Worm (Caenorhabditis elegans) whole organism, L4 larva: ENCODE measurements around the gene unc-41.

Experiments used
- F44E2.7 ChIP-seq: fragments of 200-800 bp; sonication (Bioruptor generic); IDR thresholded peaks from 2 replicates; pipeline ENCODE4 v2.1.2; 2022; ENCODE audit warnings: missing genetic modification characterization, missing compliant biosample characterization
- F49E8.2 ChIP-seq: sonication (generic microtip); optimal IDR thresholded peaks from 2 replicates; lab custom pipeline; 2016; ENCODE audit warnings: missing compliant biosample characterization, mild to moderate bottlenecking, missing genetic modification characterization, borderline replicate concordance
- R02D3.7 ChIP-seq: fragments of 150-350 bp; sonication (generic microtip); optimal IDR thresholded peaks from 3 replicates; lab custom pipeline; 2014; ENCODE audit warnings: missing biosample characterization, missing genetic modification characterization
- Y105C5A.15 ChIP-seq: fragments of 200-800 bp; sonication (Bioruptor generic); IDR thresholded peaks from 2 replicates; pipeline ENCODE4 v1.3.6; 2022; ENCODE audit warnings: missing genetic modification characterization, missing compliant biosample characterization
- ZK546.5 ChIP-seq, 2 experiments: sonication (generic microtip); optimal IDR thresholded peaks; 2 replicates each; lab custom pipeline; 2017; ENCODE audit warnings: missing biosample characterization in 2 of 2, missing genetic modification characterization in 2 of 2
- aha-1 ChIP-seq: fragments of 150-350 bp; peaks from one replicate; lab custom pipeline; 2014; ENCODE audit warnings: missing biosample characterization, missing genetic modification characterization
- ama-1 ChIP-seq: fragments of 150-350 bp; optimal IDR thresholded peaks from 2 replicates; lab custom pipeline; 2014; ENCODE audit warnings: inconsistent platforms, mixed read lengths
- ceh-32 ChIP-seq: sonication (generic microtip); optimal IDR thresholded peaks from 2 replicates; lab custom pipeline; 2016; ENCODE audit warnings: mild to moderate bottlenecking, missing genetic modification characterization, missing compliant biosample characterization; ENCODE audit not compliant: poor library complexity
- ceh-62 ChIP-seq: sonication (generic microtip); optimal IDR thresholded peaks from 2 replicates; lab custom pipeline; 2017; ENCODE audit warnings: missing biosample characterization, missing genetic modification characterization
- ceh-82 ChIP-seq: sonication (generic microtip); optimal IDR thresholded peaks from 2 replicates; lab custom pipeline; 2017; ENCODE audit warnings: missing biosample characterization, missing genetic modification characterization
- daf-19 ChIP-seq: fragments of 200-800 bp; sonication (Bioruptor generic); conservative IDR thresholded peaks from 2 replicates; pipeline ENCODE4 v1.3.6; 2022; ENCODE audit warnings: missing genetic modification characterization, missing compliant biosample characterization
- dmd-6 ChIP-seq: fragments of 200-800 bp; sonication (Bioruptor generic); IDR thresholded peaks from 2 replicates; pipeline ENCODE4 v1.3.6; 2022; ENCODE audit warnings: missing genetic modification reagents, missing genetic modification characterization, missing compliant biosample characterization
- duxl-1 ChIP-seq: sonication (generic microtip); optimal IDR thresholded peaks from 2 replicates; lab custom pipeline; 2016; ENCODE audit warnings: mild to moderate bottlenecking, missing genetic modification characterization, moderate library complexity, missing compliant biosample characterization; ENCODE audit not compliant: poor library complexity
- dve-1 ChIP-seq: sonication (generic microtip); optimal IDR thresholded peaks from 2 replicates; lab custom pipeline; 2017; ENCODE audit warnings: antibody characterized with exemption, mild to moderate bottlenecking, missing genetic modification characterization, missing compliant biosample characterization; ENCODE audit not compliant: insufficient read depth
- egl-43 ChIP-seq: fragments of 200-800 bp; sonication (Bioruptor generic); IDR thresholded peaks from 2 replicates; pipeline ENCODE4 v1.3.6; 2022; ENCODE audit warnings: missing genetic modification reagents, missing genetic modification characterization, missing compliant biosample characterization
- hlh-11 ChIP-seq: fragments of 200-800 bp; sonication (Bioruptor generic); optimal IDR thresholded peaks from 2 replicates; lab custom pipeline; 2018; ENCODE audit warnings: mild to moderate bottlenecking, missing genetic modification characterization, missing compliant biosample characterization
- hmg-1.1 ChIP-seq: fragments of 200-800 bp; sonication (Bioruptor generic); IDR thresholded peaks from 2 replicates; pipeline ENCODE4 v1.3.6; 2022; ENCODE audit warnings: missing genetic modification reagents, missing genetic modification characterization, missing compliant biosample characterization
- lin-38 ChIP-seq: fragments of 200-800 bp; sonication (Bioruptor generic); IDR thresholded peaks from 2 replicates; pipeline ENCODE4 v1.3.6; 2022; ENCODE audit warnings: missing genetic modification reagents, missing genetic modification characterization, missing compliant biosample characterization
- lir-3 ChIP-seq: sonication (generic microtip); optimal IDR thresholded peaks from 2 replicates; lab custom pipeline; 2016; ENCODE audit warnings: mild to moderate bottlenecking, missing genetic modification characterization, missing compliant biosample characterization
- mxl-2 ChIP-seq: fragments of 200-800 bp; sonication (Bioruptor generic); conservative IDR thresholded peaks from 2 replicates; pipeline ENCODE4 v1.3.6; 2022; ENCODE audit warnings: missing genetic modification reagents, missing genetic modification characterization, missing compliant biosample characterization
- nhr-11 ChIP-seq: fragments of 150-350 bp; optimal IDR thresholded peaks from 2 replicates; lab custom pipeline; 2014; ENCODE audit warnings: missing biosample characterization, missing genetic modification characterization
- nhr-111 ChIP-seq: fragments of 200-800 bp; sonication (Bioruptor generic); optimal IDR thresholded peaks from 2 replicates; lab custom pipeline; 2018; ENCODE audit warnings: mild to moderate bottlenecking, missing genetic modification characterization, missing compliant biosample characterization
- nhr-237 ChIP-seq: sonication (generic microtip); optimal IDR thresholded peaks from 2 replicates; lab custom pipeline; 2017; ENCODE audit warnings: missing biosample characterization, missing genetic modification characterization
- nhr-41 ChIP-seq: fragments of 200-800 bp; sonication (Bioruptor generic); IDR thresholded peaks from 2 replicates; pipeline ENCODE4 v1.3.6; 2022; ENCODE audit warnings: missing genetic modification reagents, missing genetic modification characterization, missing compliant biosample characterization
- nhr-76 ChIP-seq: fragments of 150-350 bp; optimal IDR thresholded peaks from 2 replicates; lab custom pipeline; 2014; ENCODE audit warnings: missing biosample characterization, missing genetic modification characterization
- pqm-1 ChIP-seq: sonication (generic microtip); optimal IDR thresholded peaks from 2 replicates; lab custom pipeline; 2017; ENCODE audit warnings: missing biosample characterization, missing genetic modification characterization
- rbr-2 ChIP-seq: sonication (generic microtip); optimal IDR thresholded peaks from 2 replicates; lab custom pipeline; 2016; ENCODE audit warnings: missing genotype, missing genetic modification characterization, missing compliant biosample characterization
- saeg-2 ChIP-seq: fragments of 200-800 bp; sonication (Bioruptor generic); IDR thresholded peaks from 2 replicates; pipeline ENCODE4 v1.3.6; 2022; ENCODE audit warnings: missing genetic modification reagents, missing genetic modification characterization, missing compliant biosample characterization
- sdz-12 ChIP-seq: fragments of 200-800 bp; sonication (Bioruptor generic); optimal IDR thresholded peaks from 2 replicates; lab custom pipeline; 2018; ENCODE audit warnings: mild to moderate bottlenecking, missing genetic modification characterization, missing compliant biosample characterization
- tra-1 ChIP-seq: fragments of 200-800 bp; sonication (Bioruptor generic); IDR thresholded peaks from 2 replicates; pipeline ENCODE4 v1.3.6; 2022; ENCODE audit warnings: missing genetic modification reagents, missing genetic modification characterization, missing compliant biosample characterization
- unc-62 ChIP-seq, 3 experiments: fragments of 150-350 bp in 1 of 3; sonication (generic microtip); optimal IDR thresholded peaks in 2 of 3; peaks in 1 of 3; 1 replicate in 1 of 3; 2 replicates in 2 of 3; lab custom pipeline; 2014 to 2017; ENCODE audit warnings: missing biosample characterization in 3 of 3, missing genetic modification characterization in 3 of 3, missing genetic modification reagents in 3 of 3, missing genotype in 1 of 3
- vab-7 ChIP-seq: fragments of 200-800 bp; sonication (Bioruptor generic); IDR thresholded peaks from 2 replicates; pipeline ENCODE4 v1.3.6; 2022; ENCODE audit warnings: missing genetic modification reagents, missing genetic modification characterization, missing compliant biosample characterization
- zfp-3 ChIP-seq: fragments of 200-800 bp; sonication (Bioruptor generic); conservative IDR thresholded peaks from 2 replicates; pipeline ENCODE4 v1.3.6; 2022; ENCODE audit warnings: missing genetic modification reagents, missing genetic modification characterization, missing compliant biosample characterization
- zip-2 ChIP-seq: fragments of 150-350 bp; optimal IDR thresholded peaks from 2 replicates; lab custom pipeline; 2014; ENCODE audit warnings: missing biosample characterization, missing genetic modification characterization
- ztf-11 ChIP-seq: fragments of 150-350 bp; optimal IDR thresholded peaks from 2 replicates; lab custom pipeline; 2014; ENCODE audit warnings: missing biosample characterization, missing genetic modification characterization

Gene unc-41

DNA sequence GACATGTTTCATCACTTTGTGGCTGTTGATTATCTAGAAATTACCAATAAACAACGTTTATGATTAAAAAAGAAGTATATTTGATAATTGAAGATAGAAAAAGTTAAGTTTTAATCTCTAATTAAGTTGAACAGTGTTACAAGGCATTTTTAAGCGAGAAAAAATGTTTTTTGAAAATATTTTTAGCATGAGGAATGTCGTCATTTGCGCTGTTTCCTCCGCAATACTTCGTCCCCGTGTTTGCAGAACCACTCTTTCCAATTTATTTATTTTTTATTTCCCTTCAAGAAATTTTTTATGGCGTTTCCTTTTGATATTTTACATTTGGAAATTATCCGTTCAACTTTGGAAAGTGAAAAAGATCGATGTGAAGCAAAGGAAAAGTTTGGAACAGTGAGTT, 15.6 kb upstream of the unc-41 start, which contains the start of the genes rde-1 and trpp-6:
TSS of gene rde-1 (minus strand) at position 33 of the 400 bp plus-strand sequence.
TSS of gene trpp-6 (plus strand) at position 286 of the 400 bp plus-strand sequence.
- no peak for TF ChIP-seq Y105C5A.15 (GFP tag; lab: Robert Waterston, UW)
- no peak for TF ChIP-seq tra-1 (GFP tag; lab: Robert Waterston, UW)
- no peak for TF ChIP-seq zip-2 (tag; lab: Kevin White, UChicago)
- TF ChIP-seq egl-43 (GFP tag; lab: Robert Waterston, UW) = no peak
- TF ChIP-seq aha-1 (tag; lab: Kevin White, UChicago) = peak; percentile 70
- TF ChIP-seq dmd-6 = no peak

DNA sequence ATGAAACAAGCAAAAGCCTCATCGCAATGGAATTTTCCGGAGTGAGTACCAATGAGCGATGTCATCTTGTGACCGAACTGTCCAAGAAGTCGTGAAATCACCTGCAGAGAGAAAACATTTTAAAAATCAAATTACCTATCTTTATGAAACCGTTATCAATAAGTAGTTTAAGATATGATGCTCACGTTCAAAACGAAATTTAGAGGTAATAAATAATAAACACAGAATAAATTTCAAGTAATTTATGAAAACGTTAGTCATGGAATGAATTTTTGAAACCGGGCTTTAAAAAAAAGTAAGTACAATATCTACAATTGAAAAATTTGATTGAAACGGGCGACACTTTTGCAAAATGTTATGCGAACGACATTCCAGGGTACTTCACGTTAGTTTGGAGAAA, 11.7 kb upstream of the unc-41 start, which contains the start of gene C27H6.8:
TSS of gene C27H6.8 (minus strand) at position 101 of the 400 bp plus-strand sequence.
- TF ChIP-seq saeg-2 (GFP tag; lab: Robert Waterston, UW) (no peak), sdz-12 (GFP tag; lab: Kevin White, UChicago) (no peak), ama-1 (lab: Kevin White, UChicago) (no peak), ZK546.5 (tag; optimal IDR thresholded peaks at IDR 0.05; lab: Kevin White, UChicago) (no peak), dve-1 (tag; lab: Kevin White, UChicago) (no peak), ceh-32 (tag; lab: Kevin White, UChicago) (no peak), hmg-1.1 (GFP tag; lab: Robert Waterston, UW) (no peak), nhr-237 (tag; lab: Kevin White, UChicago) (no peak), ceh-62 (tag; lab: Kevin White, UChicago) (no peak), nhr-41 (GFP tag; lab: Robert Waterston, UW) (no peak)
- TF ChIP-seq, all 104 proteins: peak for 0

DNA sequence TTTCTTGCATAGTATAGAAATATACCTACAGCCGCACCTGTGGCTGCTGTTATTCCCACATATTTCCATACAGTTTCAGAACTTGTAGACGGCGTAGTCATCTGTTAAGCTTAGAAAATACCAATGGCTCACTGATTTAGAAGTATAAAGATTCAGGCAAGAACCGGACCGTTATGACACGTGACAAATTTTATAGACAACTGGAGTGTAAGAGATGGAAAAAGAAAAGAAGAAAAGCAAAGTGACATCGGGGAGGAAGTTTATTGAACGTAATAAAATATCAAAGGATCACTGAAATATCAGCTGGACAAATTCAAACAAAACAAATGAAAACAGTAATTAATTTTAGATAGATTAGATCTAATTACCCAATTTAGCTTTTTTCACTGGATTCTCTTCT, 10.1 kb upstream of the unc-41 start, which contains the start of gene rmd-2:
TSS of gene rmd-2 (minus strand) at position 101 of the 400 bp plus-strand sequence.
- peak; percentile 28 for TF ChIP-seq hlh-11
- TF ChIP-seq nhr-237 (tag; lab: Kevin White, UChicago) = no peak
- TF ChIP-seq vab-7 (GFP tag; lab: Robert Waterston, UW) = no peak
- TF ChIP-seq, all 104 proteins: peak for 1

DNA sequence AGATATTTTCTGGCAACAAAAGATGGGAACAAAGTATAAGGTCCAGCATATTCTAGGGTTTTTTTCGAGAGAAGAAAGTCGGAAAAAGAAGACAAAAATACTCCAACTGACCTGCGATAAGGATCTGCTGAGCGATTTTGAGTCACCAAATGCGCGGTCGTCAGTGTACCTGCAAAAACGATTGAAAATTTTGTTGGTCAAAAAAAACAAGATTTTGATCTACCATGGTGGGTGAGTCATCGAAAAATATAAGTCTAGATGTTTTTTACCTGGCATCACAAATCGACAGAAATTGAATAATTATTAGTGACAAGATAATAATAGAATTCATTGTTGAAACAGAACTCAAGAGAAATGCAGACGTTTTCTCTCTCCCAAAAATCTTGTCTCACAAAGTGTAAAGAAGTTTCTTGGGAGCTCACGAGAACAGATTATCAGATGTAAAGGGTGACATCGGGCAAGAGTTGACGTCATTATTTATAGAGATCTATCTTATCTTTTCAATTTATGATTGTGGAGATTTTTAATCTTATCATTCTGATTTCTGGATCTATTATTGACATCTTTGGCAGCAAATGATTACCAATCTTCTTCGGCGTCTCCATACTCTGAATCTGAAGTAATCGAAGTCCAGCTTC, 9.3 kb upstream of the unc-41 start:
- no peak for TF ChIP-seq lir-3
- TF ChIP-seq mxl-2 (GFP tag; lab: Robert Waterston, UW) = no peak
- no peak for TF ChIP-seq F49E8.2 (tag; lab: Kevin White, UChicago)
- TF ChIP-seq aha-1 (tag; lab: Kevin White, UChicago) = no peak
- peak; percentile 21 for TF ChIP-seq nhr-11 (tag; lab: Kevin White, UChicago)
- TF ChIP-seq daf-19 (GFP tag; lab: Robert Waterston, UW) = no peak
- TF ChIP-seq ceh-82 (tag; lab: Kevin White, UChicago) = no peak
- no peak for TF ChIP-seq pqm-1
- TF ChIP-seq nhr-76 (tag; lab: Kevin White, UChicago) = no peak
- TF ChIP-seq nhr-111 = no peak
- TF ChIP-seq ztf-11 (tag; lab: Kevin White, UChicago) = no peak
- TF ChIP-seq unc-62 (GFP tag; optimal IDR thresholded peaks at IDR 0.05 in 1 of 2; lab: Kevin White, UChicago) = peak in 1 of 2 experiments; percentile 97
- no peak for TF ChIP-seq unc-62 (tag; optimal IDR thresholded peaks at IDR 0.05; lab: Kevin White, UChicago)
- no peak for TF ChIP-seq tra-1 (GFP tag; lab: Robert Waterston, UW)
- no peak for TF ChIP-seq rbr-2 (tag; lab: Kevin White, UChicago)
- no peak for TF ChIP-seq R02D3.7 (tag; lab: Kevin White, UChicago)
- TF ChIP-seq duxl-1 (tag; lab: Kevin White, UChicago) = no peak
- TF ChIP-seq zfp-3 (GFP tag; lab: Robert Waterston, UW) = no peak
- TF ChIP-seq F44E2.7 = no peak
- TF ChIP-seq lin-38 = no peak
- TF ChIP-seq hlh-11 = peak; percentile 11
